Fruit fly (Drosophila melanogaster): ENCODE measurements around the gene CG34136.

Gene CG34136

dm6 chr2L:21115687-21116086 lies 19.0 kb downstream of the CG34136 start:
- no peak for TF ChIP-seq noc (tag; optimal IDR thresholded peaks at IDR 0.05)

- no peak for TF ChIP-seq noc (tag; optimal IDR thresholded peaks at IDR 0.05)
These were observed 39.0 kb downstream of the CG34136 start for dm6 chr2L:21135764-21136163.

DNA sequence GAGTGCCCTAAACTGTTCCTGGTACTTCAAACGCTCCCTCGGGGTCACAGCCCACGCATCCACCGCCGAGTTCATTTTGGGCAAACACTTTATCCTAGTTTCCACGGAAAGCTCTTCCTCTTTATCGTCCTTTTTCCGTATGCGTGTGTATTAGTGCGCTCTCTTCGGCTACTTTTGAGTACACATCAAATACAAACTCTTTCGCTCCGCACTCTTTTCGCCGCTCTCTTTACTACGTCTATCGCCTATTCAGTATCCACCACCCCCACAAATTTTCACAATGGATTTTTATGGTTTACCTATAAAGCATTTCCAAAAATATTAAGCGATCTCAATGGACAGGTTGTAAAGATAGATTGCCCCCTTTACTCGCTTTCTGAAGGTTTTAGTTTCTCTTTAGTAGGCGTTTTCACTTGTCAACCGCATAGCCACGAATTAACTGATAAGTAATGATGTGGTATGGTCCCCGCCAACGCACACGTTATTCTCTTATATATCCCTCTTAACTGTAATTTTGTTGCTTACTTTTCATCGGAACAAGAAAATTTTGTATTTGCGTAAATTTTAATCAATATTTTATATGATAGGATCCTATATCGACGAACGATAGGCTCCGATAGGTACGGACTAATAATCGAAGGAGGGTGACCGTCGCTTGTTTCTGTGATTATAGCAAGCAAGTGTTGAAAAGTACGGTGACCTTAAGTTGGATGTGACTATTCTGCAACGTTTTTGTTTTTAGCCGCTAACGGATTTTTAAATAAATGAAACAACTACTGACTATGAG lies 45.2 kb downstream of the CG34136 start, which contains the start of gene Dap160:
TSS of gene Dap160 (minus strand) at position 634 of the 787 bp plus-strand sequence.
- no peak for TF ChIP-seq noc (tag; optimal IDR thresholded peaks at IDR 0.05)

- TF ChIP-seq noc (tag; optimal IDR thresholded peaks at IDR 0.05): no peak
These were observed 45.8 kb downstream of the CG34136 start for dm6 chr2L:21142501-21142849.

DNA sequence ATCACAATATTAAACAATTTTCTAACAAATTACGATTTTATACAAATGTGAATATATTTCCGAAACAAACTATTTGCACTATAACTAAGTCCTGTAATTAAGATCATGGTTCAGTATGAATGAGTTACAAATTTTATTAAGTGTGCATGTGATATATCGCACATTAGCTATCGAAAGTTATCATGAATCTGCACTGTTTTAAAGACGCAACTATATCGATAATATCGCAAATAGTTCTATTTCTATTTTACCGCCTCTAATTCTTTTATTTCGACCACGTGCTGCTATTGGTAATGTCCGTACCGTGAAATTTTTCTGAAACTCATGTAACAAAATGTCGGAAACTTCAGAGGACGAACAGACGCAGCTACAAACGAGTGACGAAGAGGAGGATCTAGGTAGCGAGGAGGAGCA lies 46.3 kb downstream of the CG34136 start, which contains the start of gene pths:
TSS of gene pths (plus strand) at position 258 of the 414 bp plus-strand sequence.
- no peak for TF ChIP-seq noc (tag; optimal IDR thresholded peaks at IDR 0.05)

DNA sequence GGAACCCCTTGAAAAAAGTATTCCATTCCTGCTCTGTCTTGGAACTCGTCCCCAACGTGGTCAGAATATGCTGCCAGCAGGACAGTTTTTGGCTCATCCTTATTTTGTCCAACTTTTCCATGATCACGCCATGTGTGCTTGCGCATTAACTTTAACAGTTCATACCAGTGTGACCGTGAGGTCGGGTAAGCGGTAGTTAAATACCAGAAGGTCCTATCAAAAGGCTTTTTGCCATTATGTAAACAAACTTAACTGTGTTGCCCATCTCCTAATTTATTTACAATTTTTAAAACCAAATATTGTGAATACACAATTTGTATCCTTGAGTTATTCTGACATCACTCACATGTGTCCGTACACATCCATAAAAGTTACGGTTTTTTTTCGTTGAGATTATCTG lies 51.5 kb downstream of the CG34136 start, which contains the start of gene del:
TSS of gene del (minus strand) at position 305 of the 400 bp plus-strand sequence.
- TF ChIP-seq noc (tag; optimal IDR thresholded peaks at IDR 0.05): no peak

Measured in whole organism, larva.